Worm (Caenorhabditis elegans): ENCODE results near the gene C38C3.6.

DNA sequence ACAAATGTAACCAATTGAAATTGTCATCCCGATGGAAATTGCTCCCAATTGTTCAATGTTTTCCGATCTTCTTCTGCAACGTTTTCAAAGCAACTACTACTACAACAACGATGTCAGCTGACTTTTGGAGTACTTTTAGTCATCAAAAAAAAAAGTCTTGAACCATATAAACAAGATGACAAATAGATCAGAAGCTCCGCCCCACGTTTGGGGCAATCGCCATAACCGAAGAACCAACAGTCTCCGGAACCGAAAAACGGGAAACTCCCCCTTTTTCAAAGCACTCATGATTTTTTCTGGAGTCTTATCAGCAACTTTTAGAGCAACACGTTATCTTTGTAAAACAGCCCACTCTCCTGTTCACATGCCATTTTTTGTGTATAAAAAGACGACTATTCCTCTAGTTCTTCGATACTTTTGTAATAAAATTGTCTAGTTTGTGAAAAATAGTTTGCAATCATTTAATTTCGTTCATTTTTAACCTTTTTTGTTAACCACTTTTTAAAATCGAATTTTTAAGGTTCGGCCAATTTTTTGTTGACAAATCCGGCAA lies 32.0 kb downstream of the C38C3.6 start:
- TF ChIP-seq lir-3 (tag; optimal IDR thresholded peaks at IDR 0.05; ENCODE audit: poor library complexity) (no peak), nhr-76 (tag; optimal IDR thresholded peaks at IDR 0.05) (no peak), Y116A8C.19 (tag; optimal IDR thresholded peaks at IDR 0.05; ENCODE audit: borderline replicate concordance) (no peak), skn-1 (tag; optimal IDR thresholded peaks at IDR 0.05) (no peak), ama-1 (optimal IDR thresholded peaks at IDR 0.05) (no peak), egl-13 (tag; optimal IDR thresholded peaks at IDR 0.05) (no peak)

All from whole organism, L1 larva.